Fruit fly (Drosophila melanogaster): ENCODE data around the gene GIIIspla2.

- TF ChIP-seq Snoo (tag; optimal IDR thresholded peaks at IDR 0.05) (no peak), fd96Ca (GFP tag; IDR thresholded peaks at IDR 0.05) (no peak), D1 (tag; optimal IDR thresholded peaks at IDR 0.05) (no peak)
Measured at dm6 chrX:8165608-8166007, 8.2 kb downstream of the GIIIspla2 start, which contains the start of gene Or7a.
